Worm (Caenorhabditis elegans) whole organism, L1 larva: ENCODE data around the gene madf-5.

Experiments used
- ama-1 ChIP-seq: fragments of 150-350 bp; optimal IDR thresholded peaks from 2 replicates; lab custom pipeline; 2014
- ceh-90 ChIP-seq: sonication (generic microtip); optimal IDR thresholded peaks from 2 replicates; lab custom pipeline; 2016; ENCODE audit warnings: missing genetic modification characterization, missing compliant biosample characterization
- ces-1 ChIP-seq: fragments of 150-350 bp; optimal IDR thresholded peaks from 2 replicates; lab custom pipeline; 2014; ENCODE audit warnings: missing biosample characterization, missing genetic modification reagents, missing genetic modification characterization
- dpl-1 ChIP-seq, 3 experiments: fragments of 150-350 bp in 2 of 3; sonication (generic microtip) in 1 of 3; optimal IDR thresholded peaks; 2 replicates each; lab custom pipeline; 2014 to 2017; ENCODE audit warnings: missing biosample characterization in 3 of 3, missing genetic modification characterization in 3 of 3, missing genetic modification reagents in 3 of 3
- egl-27 ChIP-seq, 2 experiments: fragments of 150-350 bp in 1 of 2; sonication (generic microtip); optimal IDR thresholded peaks; 3 replicates each; lab custom pipeline; 2017 to 2018; ENCODE audit warnings: missing biosample characterization in 2 of 2, missing genetic modification characterization in 2 of 2, missing genetic modification reagents in 2 of 2
- jun-1 ChIP-seq: fragments of 150-350 bp; optimal IDR thresholded peaks from 2 replicates; lab custom pipeline; 2014; ENCODE audit warnings: missing biosample characterization, missing genetic modification reagents, missing genetic modification characterization
- lin-14 ChIP-seq: fragments of 200-800 bp; sonication (Bioruptor generic); optimal IDR thresholded peaks from 2 replicates; lab custom pipeline; 2018; ENCODE audit warnings: mild to moderate bottlenecking, missing genetic modification characterization, moderate library complexity, missing compliant biosample characterization
- skn-1 ChIP-seq: fragments of 150-350 bp; optimal IDR thresholded peaks from 2 replicates; lab custom pipeline; 2014; ENCODE audit warnings: missing biosample characterization, missing genetic modification characterization

DNA sequence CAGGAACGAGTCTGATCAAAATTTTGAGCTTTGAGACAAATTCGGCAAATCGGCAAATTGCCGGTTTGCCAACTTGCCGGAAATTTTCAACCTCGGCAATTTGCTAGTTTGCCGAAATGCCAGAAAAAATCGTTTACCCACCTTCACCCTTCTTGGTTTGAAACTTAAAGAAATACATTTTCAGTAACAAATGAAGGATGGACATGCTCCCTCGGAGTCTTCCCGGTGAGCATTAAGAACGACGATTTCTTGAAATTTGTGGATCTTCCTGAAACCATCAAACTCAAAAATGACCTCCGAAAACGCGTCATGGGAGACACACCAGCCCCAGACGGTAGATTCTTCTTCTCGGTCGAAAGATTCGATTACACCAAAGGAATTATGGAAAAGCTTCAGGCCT lies 29.3 kb downstream of the madf-5 start:
- TF ChIP-seq ama-1 (lab: Kevin White, UChicago): no peak
- TF ChIP-seq dpl-1 (GFP tag; optimal IDR thresholded peaks at IDR 0.05; lab: Kevin White, UChicago): no peak
- no peak for TF ChIP-seq skn-1 (tag; lab: Kevin White, UChicago)
- no peak for TF ChIP-seq ces-1 (GFP tag; lab: Kevin White, UChicago)
- TF ChIP-seq egl-27 (tag; optimal IDR thresholded peaks at IDR 0.05; lab: Kevin White, UChicago): no peak
- no peak for TF ChIP-seq jun-1 (tag; lab: Kevin White, UChicago)
- no peak for TF ChIP-seq ceh-90 (tag; lab: Kevin White, UChicago)
- TF ChIP-seq lin-14 (GFP tag; lab: Kevin White, UChicago): no peak
